Fruit fly (Drosophila melanogaster) whole organism, adult: ENCODE data around the gene CG32756.

ENCODE experiments used
- CG12768 ChIP-seq: fragments of 200-800 bp; sonication (Bioruptor generic); optimal IDR thresholded peaks from 2 replicates; lab custom pipeline; 2017; ENCODE audit warnings: missing biosample characterization, missing genetic modification characterization, mild to moderate bottlenecking, moderate library complexity, missing genetic modification reagents
- CG1620 ChIP-seq: fragments of 200-800 bp; sonication (Bioruptor generic); optimal IDR thresholded peaks from 2 replicates; lab custom pipeline; 2016; ENCODE audit warnings: missing biosample characterization, missing genetic modification characterization
- CG33017 ChIP-seq: fragments of 200-800 bp; sonication (Bioruptor generic); optimal IDR thresholded peaks from 2 replicates; lab custom pipeline; 2018; ENCODE audit warnings: missing biosample characterization, mild to moderate bottlenecking, missing genetic modification characterization, moderate library complexity
- CG5204 ChIP-seq: fragments of 200-800 bp; sonication (Bioruptor generic); optimal IDR thresholded peaks from 2 replicates; lab custom pipeline; 2016; ENCODE audit warnings: missing biosample characterization, missing genetic modification characterization
- bab1 ChIP-seq: fragments of 200-800 bp; sonication (Bioruptor generic); optimal IDR thresholded peaks from 3 replicates; lab custom pipeline; 2019; ENCODE audit warnings: missing biosample characterization, mild to moderate bottlenecking, missing genetic modification characterization, moderate library complexity
- cic ChIP-seq: fragments of 200-800 bp; sonication (Bioruptor generic); optimal IDR thresholded peaks from 2 replicates; lab custom pipeline; 2017; ENCODE audit warnings: missing biosample characterization, mild to moderate bottlenecking, missing genetic modification characterization, moderate library complexity

dm6 chrX:5916494-5917309 lies 28.8 kb upstream of the CG32756 start, which contains the start of the genes Shmt and CG3726:
- TF ChIP-seq bab1, result peak; percentile 52
- TF ChIP-seq CG12768, result no peak
- TF ChIP-seq CG5204 (GFP tag; lab: Kevin White, UChicago), result no peak
- no peak for TF ChIP-seq CG33017
- TF ChIP-seq CG1620 (GFP tag; lab: Kevin White, UChicago), result peak; percentile 40
- peak; percentile 23 for TF ChIP-seq cic
